Fruit fly (Drosophila melanogaster) whole organism, embryonic: Measurements from ENCODE around the gene CG9270.

Experiments
- Aef1 ChIP-seq: fragments of 200-800 bp; sonication (Bioruptor generic); IDR thresholded peaks from 3 replicates; pipeline ENCODE4 v1.3.6; 2022; ENCODE audit warnings: missing biosample characterization, missing genetic modification characterization
- Asciz ChIP-seq: fragments of 200-800 bp; sonication (Bioruptor generic); optimal IDR thresholded peaks from 2 replicates; lab custom pipeline; 2017; ENCODE audit warnings: missing biosample characterization, mild to moderate bottlenecking, missing genetic modification characterization, missing genetic modification reagents
- Blimp-1 ChIP-seq: fragments of 200-800 bp; sonication (Bioruptor generic); optimal IDR thresholded peaks from 3 replicates; lab custom pipeline; 2018; ENCODE audit warnings: missing biosample characterization, missing genetic modification characterization, mild to moderate bottlenecking, moderate library complexity, missing genetic modification reagents
- CG1024 ChIP-seq: fragments of 200-800 bp; sonication (Bioruptor generic); IDR thresholded peaks from 2 replicates; pipeline ENCODE4 v1.3.6; 2022; ENCODE audit warnings: missing biosample characterization, missing genetic modification characterization
- CG10543 ChIP-seq: fragments of 200-800 bp; sonication (Bioruptor generic); optimal IDR thresholded peaks from 3 replicates; lab custom pipeline; 2017; ENCODE audit warnings: missing biosample characterization, mild to moderate bottlenecking, missing genetic modification characterization, moderate library complexity
- CG12236 ChIP-seq: fragments of 200-800 bp; sonication (Bioruptor generic); optimal IDR thresholded peaks from 2 replicates; lab custom pipeline; 2016; ENCODE audit warnings: missing biosample characterization, missing genetic modification characterization
- CG12942 ChIP-seq: fragments of 200-800 bp; sonication (Bioruptor generic); optimal IDR thresholded peaks from 3 replicates; lab custom pipeline; 2016; ENCODE audit warnings: missing biosample characterization, missing genetic modification characterization
- CG14441 ChIP-seq: fragments of 200-800 bp; sonication (Bioruptor generic); IDR thresholded peaks from 2 replicates; pipeline ENCODE4 v1.3.6; 2022; ENCODE audit warnings: missing biosample characterization, missing genetic modification characterization
- CG15073 ChIP-seq: fragments of 200-800 bp; sonication (Bioruptor generic); optimal IDR thresholded peaks from 2 replicates; lab custom pipeline; 2016; ENCODE audit warnings: missing biosample characterization, missing genetic modification characterization
- CG1602 ChIP-seq: fragments of 200-800 bp; sonication (Bioruptor generic); optimal IDR thresholded peaks from 3 replicates; lab custom pipeline; 2016; ENCODE audit warnings: missing biosample characterization, missing genetic modification characterization
- CG17328 ChIP-seq: fragments of 200-800 bp; sonication (Bioruptor generic); IDR thresholded peaks from 2 replicates; pipeline ENCODE4 v1.3.6; 2022; ENCODE audit warnings: missing biosample characterization, missing genetic modification characterization
- CG17802 ChIP-seq: fragments of 200-800 bp; sonication (Bioruptor generic); optimal IDR thresholded peaks from 2 replicates; lab custom pipeline; 2018; ENCODE audit warnings: missing biosample characterization, mild to moderate bottlenecking, missing genetic modification characterization, moderate library complexity
- CG18764 ChIP-seq: fragments of 200-800 bp; sonication (Bioruptor generic); optimal IDR thresholded peaks from 3 replicates; lab custom pipeline; 2016; ENCODE audit warnings: missing biosample characterization, missing genetic modification characterization
- CG2129 ChIP-seq: fragments of 200-800 bp; sonication (Bioruptor generic); IDR thresholded peaks from 2 replicates; pipeline ENCODE4 v1.3.6; 2022; ENCODE audit warnings: missing biosample characterization, missing genetic modification characterization; ENCODE audit not compliant: partially characterized antibody
- CG30403 ChIP-seq: fragments of 200-800 bp; sonication (Bioruptor generic); optimal IDR thresholded peaks from 3 replicates; lab custom pipeline; 2016; ENCODE audit warnings: missing biosample characterization, missing genetic modification characterization
- CG32767 ChIP-seq: fragments of 200-800 bp; sonication (Bioruptor generic); IDR thresholded peaks from 2 replicates; pipeline ENCODE4 v1.3.6; 2022; ENCODE audit warnings: missing biosample characterization, missing genetic modification characterization
- CG3995 ChIP-seq: fragments of 200-800 bp; sonication (Bioruptor generic); optimal IDR thresholded peaks from 3 replicates; lab custom pipeline; 2016; ENCODE audit warnings: missing biosample characterization, missing genetic modification characterization
- CG4328 ChIP-seq: fragments of 200-800 bp; sonication (Bioruptor generic); optimal IDR thresholded peaks from 3 replicates; lab custom pipeline; 2017; ENCODE audit warnings: missing biosample characterization, missing genetic modification reagents, missing genetic modification characterization
- CG7786 ChIP-seq: fragments of 200-800 bp; sonication (Bioruptor generic); optimal IDR thresholded peaks from 2 replicates; lab custom pipeline; 2016; ENCODE audit warnings: missing biosample characterization, missing genetic modification characterization
- Dip2 ChIP-seq: fragments of 200-800 bp; sonication (Bioruptor generic); IDR thresholded peaks from 2 replicates; pipeline ENCODE4 v1.3.6; 2022; ENCODE audit warnings: missing biosample characterization, missing genetic modification characterization
- Doc3 ChIP-seq: fragments of 200-800 bp; sonication (Bioruptor generic); IDR thresholded peaks from 3 replicates; pipeline ENCODE4 v1.3.6; 2022; ENCODE audit warnings: missing biosample characterization, missing genetic modification characterization; ENCODE audit not compliant: partially characterized antibody
- Drgx ChIP-seq: fragments of 200-800 bp; sonication (Bioruptor generic); IDR thresholded peaks from 2 replicates; pipeline ENCODE4 v1.3.6; 2022; ENCODE audit warnings: missing biosample characterization, missing genetic modification characterization
- E2f2 ChIP-seq: fragments of 200-800 bp; sonication (Bioruptor generic); IDR thresholded peaks from 2 replicates; pipeline ENCODE4 v1.3.6; 2022; ENCODE audit warnings: missing biosample characterization, missing genetic modification characterization
- Gug ChIP-seq: fragments of 200-800 bp; sonication (Bioruptor generic); IDR thresholded peaks from 4 replicates; pipeline ENCODE4 v1.3.6; 2022; ENCODE audit warnings: missing biosample characterization, missing genetic modification characterization
- Vsx1 ChIP-seq: fragments of 200-800 bp; sonication (Bioruptor generic); optimal IDR thresholded peaks from 2 replicates; lab custom pipeline; 2017; ENCODE audit warnings: missing biosample characterization, mild to moderate bottlenecking, missing genetic modification characterization, missing genetic modification reagents
- amos ChIP-seq: fragments of 200-800 bp; sonication (Bioruptor generic); IDR thresholded peaks from 2 replicates; pipeline ENCODE4 v1.3.6; 2022; ENCODE audit warnings: missing biosample characterization, missing genetic modification characterization; ENCODE audit not compliant: partially characterized antibody
- aop ChIP-seq: fragments of 200-800 bp; sonication (Bioruptor generic); IDR thresholded peaks from 2 replicates; pipeline ENCODE4 v1.3.6; 2022; ENCODE audit warnings: missing biosample characterization, missing genetic modification characterization
- ato ChIP-seq: fragments of 200-800 bp; sonication (Bioruptor generic); IDR thresholded peaks from 2 replicates; pipeline ENCODE4 v1.3.6; 2022; ENCODE audit warnings: missing biosample characterization, missing genetic modification characterization; ENCODE audit not compliant: partially characterized antibody
- bigmax ChIP-seq: fragments of 200-800 bp; sonication (Bioruptor generic); optimal IDR thresholded peaks from 2 replicates; lab custom pipeline; 2018; ENCODE audit warnings: missing biosample characterization, mild to moderate bottlenecking, missing genetic modification characterization
- crc ChIP-seq: fragments of 200-800 bp; sonication (Bioruptor generic); optimal IDR thresholded peaks from 2 replicates; lab custom pipeline; 2016; ENCODE audit warnings: missing biosample characterization, missing genetic modification characterization
- dati ChIP-seq: fragments of 200-800 bp; sonication (Bioruptor generic); IDR thresholded peaks from 2 replicates; pipeline ENCODE4 v1.3.6; 2022; ENCODE audit warnings: missing biosample characterization, missing genetic modification characterization
- grn ChIP-seq: fragments of 200-800 bp; sonication (Bioruptor generic); optimal IDR thresholded peaks from 3 replicates; lab custom pipeline; 2017; ENCODE audit warnings: missing biosample characterization, missing genetic modification characterization
- her ChIP-seq: fragments of 200-800 bp; sonication (Bioruptor generic); optimal IDR thresholded peaks from 2 replicates; lab custom pipeline; 2016; ENCODE audit warnings: missing biosample characterization, missing genetic modification characterization
- ind ChIP-seq: fragments of 200-800 bp; sonication (Bioruptor generic); optimal IDR thresholded peaks from 3 replicates; lab custom pipeline; 2016; ENCODE audit warnings: missing biosample characterization, missing genetic modification characterization
- kah ChIP-seq: fragments of 200-800 bp; sonication (Bioruptor generic); optimal IDR thresholded peaks from 2 replicates; lab custom pipeline; 2018; ENCODE audit warnings: missing biosample characterization, mild to moderate bottlenecking, missing genetic modification characterization
- klu ChIP-seq: fragments of 200-800 bp; sonication (Bioruptor generic); IDR thresholded peaks from 2 replicates; pipeline ENCODE4 v1.3.6; 2022; ENCODE audit warnings: missing biosample characterization, missing genetic modification characterization
- lov ChIP-seq, 2 experiments: fragments of 200-800 bp in 1 of 2; fragments of >200 bp in 1 of 2; sonication (Bioruptor generic) in 1 of 2; IDR thresholded peaks in 1 of 2; optimal IDR thresholded peaks in 1 of 2; 2 replicates in 1 of 2; 3 replicates in 1 of 2; pipeline versions ENCODE4 v1.3.6 to Lab custom; 2017 to 2022; ENCODE audit warnings: missing biosample characterization in 1 of 2, missing genetic modification characterization in 1 of 2
- nmo ChIP-seq: fragments of 200-800 bp; sonication (Bioruptor generic); optimal IDR thresholded peaks from 2 replicates; lab custom pipeline; 2018; ENCODE audit warnings: missing biosample characterization, mild to moderate bottlenecking, missing genetic modification characterization, moderate library complexity
- row ChIP-seq: fragments of 200-800 bp; sonication (Bioruptor generic); IDR thresholded peaks from 3 replicates; pipeline ENCODE4 v1.3.6; 2022; ENCODE audit warnings: missing biosample characterization, missing genetic modification characterization
- sc ChIP-seq, 3 experiments: fragments of >200 bp in 2 of 3; fragments of 200-800 bp in 1 of 3; sonication (Bioruptor generic) in 1 of 3; optimal IDR thresholded peaks; 2 replicates in 2 of 3; 3 replicates in 1 of 3; lab custom pipeline; 2017; ENCODE audit warnings: mild to moderate bottlenecking in 1 of 3, missing biosample characterization in 1 of 3, missing genetic modification characterization in 1 of 3, missing genetic modification reagents in 1 of 3
- scrt ChIP-seq: fragments of 200-800 bp; sonication (Bioruptor generic); optimal IDR thresholded peaks from 2 replicates; lab custom pipeline; 2018; ENCODE audit warnings: missing biosample characterization, mild to moderate bottlenecking, missing genetic modification characterization, moderate library complexity
- seq ChIP-seq: fragments of 200-800 bp; sonication (Bioruptor generic); IDR thresholded peaks from 2 replicates; pipeline ENCODE4 v1.3.6; 2022; ENCODE audit warnings: missing biosample characterization, missing genetic modification characterization
- slbo ChIP-seq: fragments of 200-800 bp; sonication (Bioruptor generic); IDR thresholded peaks from 2 replicates; pipeline ENCODE4 v1.3.6; 2022; ENCODE audit warnings: missing biosample characterization, missing genetic modification characterization
- sob ChIP-seq: fragments of 200-800 bp; sonication (Bioruptor generic); IDR thresholded peaks from 2 replicates; pipeline ENCODE4 v1.3.6; 2022; ENCODE audit warnings: missing biosample characterization, missing genetic modification characterization
- tap ChIP-seq: fragments of 200-800 bp; optimal IDR thresholded peaks from 3 replicates; lab custom pipeline; 2019; ENCODE audit warnings: missing biosample characterization, mild to moderate bottlenecking, missing genetic modification characterization, moderate library complexity
- tin ChIP-seq: fragments of 200-800 bp; sonication (Bioruptor generic); optimal IDR thresholded peaks from 3 replicates; lab custom pipeline; 2016; ENCODE audit warnings: missing biosample characterization, missing genetic modification characterization
- ttk ChIP-seq: fragments of 200-800 bp; sonication (Bioruptor generic); IDR thresholded peaks from 2 replicates; pipeline ENCODE4 v2.1.2; 2022; ENCODE audit warnings: missing biosample characterization, missing genetic modification characterization
- unc-4 ChIP-seq: fragments of 200-800 bp; sonication (Bioruptor generic); IDR thresholded peaks from 2 replicates; pipeline ENCODE4 v1.3.6; 2022; ENCODE audit warnings: missing biosample characterization, missing genetic modification characterization; ENCODE audit not compliant: partially characterized antibody
- vnd ChIP-seq: fragments of 200-800 bp; sonication (Bioruptor generic); IDR thresholded peaks from 3 replicates; pipeline ENCODE4 v1.3.6; 2022; ENCODE audit warnings: missing biosample characterization, missing genetic modification characterization; ENCODE audit not compliant: partially characterized antibody

Gene CG9270

dm6 chr2L:20944886-20945558, 11.1 kb upstream of the CG9270 start (continued):
- TF ChIP-seq nmo (GFP tag; lab: Kevin White, UChicago) (peak; percentile 59), Aef1 (GFP tag; lab: Robert Waterston, UW) (no peak), Vsx1 (GFP tag; lab: Kevin White, UChicago) (no peak), her (GFP tag; lab: Kevin White, UChicago) (no peak), vnd (GFP tag; lab: Robert Waterston, UW) (no peak), sc (optimal IDR thresholded peaks at IDR 0.05; lab: Kevin White, UChicago) (no peak), sc (GFP tag; optimal IDR thresholded peaks at IDR 0.05; lab: Kevin White, UChicago) (peak; percentile 32), CG7786 (GFP tag; lab: Kevin White, UChicago) (no peak), CG18764 (GFP tag; lab: Kevin White, UChicago) (no peak), Doc3 (no peak), kah (no peak), CG1024 (GFP tag; lab: Robert Waterston, UW) (no peak), CG4328 (no peak), amos (GFP tag; lab: Robert Waterston, UW) (no peak), ttk (no peak), CG30403 (peak; percentile 45), crc (GFP tag; lab: Kevin White, UChicago) (no peak), Asciz (GFP tag; lab: Kevin White, UChicago) (peak; percentile 43), seq (GFP tag; lab: Robert Waterston, UW) (no peak), unc-4 (GFP tag; lab: Robert Waterston, UW) (no peak), CG17802 (tag; lab: Kevin White, UChicago) (peak; percentile 30), grn (no peak), bigmax (GFP tag; lab: Kevin White, UChicago) (no peak), aop (GFP tag; lab: Robert Waterston, UW) (no peak), CG17328 (GFP tag; lab: Robert Waterston, UW) (peak; percentile 4; the same call in 1 of the 2 replicates), ind (GFP tag; lab: Kevin White, UChicago) (peak; percentile 32), CG10543 (GFP tag; lab: Kevin White, UChicago) (no peak), sob (0 out of 2 replicates have a peak, but pooled peaks have one; percentile 19), CG3995 (GFP tag; lab: Kevin White, UChicago) (no peak), Drgx (GFP tag; lab: Robert Waterston, UW) (peak; percentile 48; the same call in 1 of the 2 replicates), dati (GFP tag; lab: Robert Waterston, UW) (no peak), Blimp-1 (GFP tag; lab: Kevin White, UChicago) (peak; percentile 73), E2f2 (GFP tag; lab: Robert Waterston, UW) (no peak), CG1602 (GFP tag; lab: Kevin White, UChicago) (peak; percentile 29), tap (tag; lab: Kevin White, UChicago) (peak; percentile 32), CG2129 (GFP tag; lab: Robert Waterston, UW) (no peak), CG32767 (peak; percentile 29; the same call in 1 of the 2 replicates), ato (GFP tag; lab: Robert Waterston, UW) (no peak), scrt (peak; percentile 66), slbo (0 out of 2 replicates have a peak, but pooled peaks have one; percentile 32), CG14441 (no peak), lov (optimal IDR thresholded peaks at IDR 0.05; lab: Kevin White, UChicago) (no peak), lov (GFP tag; IDR thresholded peaks at IDR 0.05; lab: Robert Waterston, UW) (no peak), CG12236 (GFP tag; lab: Kevin White, UChicago) (peak; percentile 12), CG15073 (GFP tag; lab: Kevin White, UChicago) (no peak), Dip2 (no peak), row (GFP tag; lab: Robert Waterston, UW) (peak; percentile 63), Gug (no peak), tin (GFP tag; lab: Kevin White, UChicago) (peak; percentile 32), CG12942 (GFP tag; lab: Kevin White, UChicago) (no peak), klu (GFP tag; lab: Robert Waterston, UW) (0 out of 2 replicates have a peak, but pooled peaks have one; percentile 12)
